Fruit fly (Drosophila melanogaster): Measurements from ENCODE around the gene Qsox3.

Qsox3 gene

DNA sequence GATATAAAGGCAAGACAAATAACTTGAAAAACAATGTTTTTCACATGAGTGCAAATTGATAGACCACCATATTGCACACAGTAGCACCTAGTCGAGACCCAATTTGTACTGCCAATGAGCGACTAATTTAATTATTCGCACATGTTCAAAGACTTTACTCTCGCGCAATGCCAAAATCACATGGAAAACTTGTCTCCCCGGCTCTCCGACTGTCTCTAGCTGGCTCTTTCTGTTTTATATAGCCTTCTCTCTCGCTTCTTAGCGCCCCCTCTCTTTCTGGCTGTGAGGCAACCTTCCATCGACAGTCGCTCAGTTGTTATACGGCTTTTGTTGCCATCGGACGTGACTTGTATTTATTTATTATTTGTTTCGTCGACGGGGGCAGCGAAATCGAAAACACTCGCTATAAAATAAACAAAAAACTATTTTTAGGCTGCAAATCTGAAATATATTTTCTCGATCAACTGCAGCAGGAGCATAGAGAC, 36.6 kb upstream of the Qsox3 start, which contains the start of gene CG6656:
CG6656 (plus strand) TSS at position 312 of the 485 bp plus-strand sequence.
- peak; percentile 19 for TF ChIP-seq Ets96B (tag; optimal IDR thresholded peaks at IDR 0.05)
- peak; percentile 76; the same call in 2 of the 3 replicates for TF ChIP-seq CG6163 (GFP tag; IDR thresholded peaks at IDR 0.05)
- TF ChIP-seq CG31627 (GFP tag; optimal IDR thresholded peaks at IDR 0.05), result no peak
- no peak for TF ChIP-seq lz (GFP tag; optimal IDR thresholded peaks at IDR 0.05)
- TF ChIP-seq pdm3 (GFP tag; optimal IDR thresholded peaks at IDR 0.05), result no peak
- no peak for TF ChIP-seq cyc (GFP tag; optimal IDR thresholded peaks at IDR 0.05)
- no peak for TF ChIP-seq CG8632 (GFP tag; optimal IDR thresholded peaks at IDR 0.05)
- no peak for TF ChIP-seq Smox (GFP tag; optimal IDR thresholded peaks at IDR 0.05)
- TF ChIP-seq CG8319 (GFP tag; optimal IDR thresholded peaks at IDR 0.05), result no peak
- TF ChIP-seq CG11762 (GFP tag; optimal IDR thresholded peaks at IDR 0.05; ENCODE audit: insufficient read depth), result no peak
- TF ChIP-seq CG6808 (GFP tag; optimal IDR thresholded peaks at IDR 0.05), result no peak
- no peak for TF ChIP-seq OdsH (GFP tag; optimal IDR thresholded peaks at IDR 0.05)
- peak; percentile 83 for TF ChIP-seq vri (GFP tag; optimal IDR thresholded peaks at IDR 0.05)
- no peak for TF ChIP-seq Eip93F (GFP tag; optimal IDR thresholded peaks at IDR 0.05)
- TF ChIP-seq Hr39 (GFP tag; optimal IDR thresholded peaks at IDR 0.05), result no peak
- no peak for TF ChIP-seq topi (GFP tag; optimal IDR thresholded peaks at IDR 0.05)
- TF ChIP-seq CG10669 (GFP tag; optimal IDR thresholded peaks at IDR 0.05), result peak; percentile 22
- peak; percentile 80 for TF ChIP-seq CG1621 (tag; optimal IDR thresholded peaks at IDR 0.05)
- no peak for TF ChIP-seq Gug (GFP tag; IDR thresholded peaks at IDR 0.05)
- TF ChIP-seq CG4318 (GFP tag; optimal IDR thresholded peaks at IDR 0.05), result no peak
- no peak for TF ChIP-seq spab (GFP tag; optimal IDR thresholded peaks at IDR 0.05)
- TF ChIP-seq Met (GFP tag; optimal IDR thresholded peaks at IDR 0.05), result no peak
- TF ChIP-seq CG11294 (GFP tag; IDR thresholded peaks at IDR 0.05), result peak; percentile 33; the same call in 1 of the 2 replicates
- no peak for TF ChIP-seq CG10631 (GFP tag; optimal IDR thresholded peaks at IDR 0.05)
- TF ChIP-seq Sox15 (GFP tag; optimal IDR thresholded peaks at IDR 0.05), result no peak
- peak; percentile 64 for TF ChIP-seq CG15336 (GFP tag; IDR thresholded peaks at IDR 0.05)
- no peak for TF ChIP-seq Hr38 (GFP tag; optimal IDR thresholded peaks at IDR 0.05)
- TF ChIP-seq achi (GFP tag; optimal IDR thresholded peaks at IDR 0.05), result no peak
- TF ChIP-seq salr (GFP tag; optimal IDR thresholded peaks at IDR 0.05), result no peak
- TF ChIP-seq CG3032 (tag; optimal IDR thresholded peaks at IDR 0.05), result no peak
- TF ChIP-seq Sox14 (GFP tag; optimal IDR thresholded peaks at IDR 0.05), result peak; percentile 23
- TF ChIP-seq Blimp-1 (GFP tag; optimal IDR thresholded peaks at IDR 0.05), result no peak
- no peak for TF ChIP-seq CG11902 (GFP tag; optimal IDR thresholded peaks at IDR 0.05)
- TF ChIP-seq CG3919 (GFP tag; optimal IDR thresholded peaks at IDR 0.05), result peak; percentile 37
- no peak for TF ChIP-seq Hr4 (GFP tag; optimal IDR thresholded peaks at IDR 0.05)
- TF ChIP-seq ss (GFP tag; optimal IDR thresholded peaks at IDR 0.05), result peak; percentile 22 to 49
- TF ChIP-seq fd85E (GFP tag; optimal IDR thresholded peaks at IDR 0.05), result peak; percentile 17
- no peak for TF ChIP-seq CG7368 (GFP tag; optimal IDR thresholded peaks at IDR 0.05)
- TF ChIP-seq net (GFP tag; optimal IDR thresholded peaks at IDR 0.05), result peak; percentile 2
- peak; percentile 58 for TF ChIP-seq svp (GFP tag)
- TF ChIP-seq dsx (GFP tag; optimal IDR thresholded peaks at IDR 0.05; ENCODE audit: poor library complexity, severe bottlenecking), result peak; percentile 87
- no peak for TF ChIP-seq Ets21C (GFP tag; optimal IDR thresholded peaks at IDR 0.05)
- TF ChIP-seq CG9139 (GFP tag; optimal IDR thresholded peaks at IDR 0.05), result peak; percentile 24
- peak; percentile 80 for TF ChIP-seq Eip78C (GFP tag)
- TF ChIP-seq acj6 (GFP tag; optimal IDR thresholded peaks at IDR 0.05), result no peak
- TF ChIP-seq dac (GFP tag; optimal IDR thresholded peaks at IDR 0.05), result no peak
- no peak for TF ChIP-seq Sox102F (GFP tag; optimal IDR thresholded peaks at IDR 0.05)
- TF ChIP-seq CG6854 (GFP tag; optimal IDR thresholded peaks at IDR 0.05), result peak; percentile 25
- no peak for TF ChIP-seq CG6276 (GFP tag; optimal IDR thresholded peaks at IDR 0.05)
- TF ChIP-seq CG32006 (GFP tag; optimal IDR thresholded peaks at IDR 0.05), result no peak
- TF ChIP-seq CG6792 (GFP tag; optimal IDR thresholded peaks at IDR 0.05), result peak; percentile 17
- peak; percentile 26 for TF ChIP-seq esn (GFP tag; optimal IDR thresholded peaks at IDR 0.05)

Measured in whole organism, prepupa.